Fruit fly (Drosophila melanogaster) whole organism, pupa: ENCODE measurements around the gene Prosbeta3.
A peak's percentile ranks its signal among the peaks of the same experiment; 100 is the strongest.

Source experiments
- CG10348 ChIP-seq: fragments of 200-800 bp; sonication (Bioruptor generic); IDR thresholded peaks from 2 replicates; pipeline ENCODE4 v1.3.6; 2022; ENCODE audit warnings: missing biosample characterization, missing genetic modification characterization
- CG12605 ChIP-seq: fragments of 200-800 bp; sonication (Bioruptor generic); IDR thresholded peaks from 2 replicates; pipeline ENCODE4 v1.3.6; 2022; ENCODE audit warnings: missing biosample characterization, missing genetic modification characterization
- CG13204 ChIP-seq: fragments of 200-800 bp; sonication (Bioruptor generic); optimal IDR thresholded peaks from 2 replicates; lab custom pipeline; 2018; ENCODE audit warnings: missing biosample characterization, mild to moderate bottlenecking, missing genetic modification characterization, moderate library complexity
- CG14655 ChIP-seq: fragments of 200-800 bp; sonication (Bioruptor generic); optimal IDR thresholded peaks from 3 replicates; lab custom pipeline; 2017; ENCODE audit warnings: mild to moderate bottlenecking, missing biosample characterization, missing genetic modification reagents, missing genetic modification characterization
- CG17806 ChIP-seq: fragments of 200-800 bp; sonication (Bioruptor generic); optimal IDR thresholded peaks from 2 replicates; lab custom pipeline; 2018; ENCODE audit warnings: missing biosample characterization, mild to moderate bottlenecking, missing genetic modification characterization, moderate library complexity
- CG4496 ChIP-seq: fragments of 200-800 bp; sonication (Bioruptor generic); IDR thresholded peaks from 3 replicates; pipeline ENCODE4 v1.3.6; 2022; ENCODE audit warnings: missing biosample characterization, missing genetic modification characterization
- CG8159 ChIP-seq: fragments of 200-800 bp; sonication (Bioruptor generic); optimal IDR thresholded peaks from 3 replicates; lab custom pipeline; 2018; ENCODE audit warnings: missing biosample characterization, mild to moderate bottlenecking, missing genetic modification characterization, moderate library complexity
- CG9948 ChIP-seq: fragments of 200-800 bp; sonication (Bioruptor generic); optimal IDR thresholded peaks from 2 replicates; lab custom pipeline; 2018; ENCODE audit warnings: missing biosample characterization, mild to moderate bottlenecking, missing genetic modification characterization, moderate library complexity
- D1 ChIP-seq: fragments of 200-800 bp; sonication (Bioruptor generic); optimal IDR thresholded peaks from 2 replicates; lab custom pipeline; 2018; ENCODE audit warnings: missing biosample characterization, mild to moderate bottlenecking, missing genetic modification characterization, moderate library complexity
- EcR ChIP-seq: fragments of 200-800 bp; sonication (Bioruptor generic); optimal IDR thresholded peaks from 3 replicates; lab custom pipeline; 2019; ENCODE audit warnings: missing biosample characterization, missing genetic modification characterization, mild to moderate bottlenecking, moderate library complexity, missing genetic modification reagents
- Ets98B ChIP-seq: fragments of 200-800 bp; sonication (Bioruptor generic); IDR thresholded peaks from 2 replicates; pipeline ENCODE4 v1.3.6; 2022; ENCODE audit warnings: missing biosample characterization, missing genetic modification characterization
- Snoo ChIP-seq: fragments of 200-800 bp; sonication (Bioruptor generic); optimal IDR thresholded peaks from 3 replicates; lab custom pipeline; 2017; ENCODE audit warnings: missing biosample characterization, mild to moderate bottlenecking, missing genetic modification characterization, inconsistent platforms
- fd96Ca ChIP-seq: fragments of 200-800 bp; sonication (Bioruptor generic); IDR thresholded peaks from 3 replicates; pipeline ENCODE4 v1.3.6; 2022; ENCODE audit warnings: missing biosample characterization, missing genetic modification characterization
- gl ChIP-seq: fragments of 200-800 bp; sonication (Bioruptor generic); optimal IDR thresholded peaks from 2 replicates; lab custom pipeline; 2018; ENCODE audit warnings: missing biosample characterization, mild to moderate bottlenecking, missing genetic modification characterization

DNA sequence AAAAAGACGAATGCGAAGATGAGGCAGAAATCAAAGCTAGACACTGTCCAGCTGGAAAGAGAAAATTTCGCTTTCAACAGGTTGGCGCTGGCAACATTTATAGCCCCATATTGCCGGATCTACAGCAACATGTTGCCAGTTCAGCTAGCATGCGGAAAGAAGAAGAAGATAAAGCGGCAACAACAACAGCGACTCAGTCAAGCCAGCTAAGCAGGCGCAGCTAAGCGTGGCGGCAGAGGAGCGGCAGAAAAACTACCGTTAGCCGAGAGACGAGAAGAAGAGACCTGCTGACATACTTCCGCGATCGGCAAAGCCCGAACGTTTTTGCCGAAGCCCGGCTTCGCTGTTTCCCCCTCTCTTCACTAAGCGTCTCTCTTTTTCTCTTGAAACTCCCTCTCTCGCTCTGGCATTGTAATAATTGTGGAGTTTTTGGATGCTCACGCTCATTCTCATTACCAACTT, 50.6 kb downstream of the Prosbeta3 start:
- TF ChIP-seq CG8159 (tag; lab: Kevin White, UChicago): no peak
- no peak; the same call in 2 of the 3 replicates for TF ChIP-seq fd96Ca
- no peak for TF ChIP-seq gl (tag; lab: Kevin White, UChicago)
- TF ChIP-seq D1 (tag; lab: Kevin White, UChicago): no peak
- no peak for TF ChIP-seq CG14655
- TF ChIP-seq Ets98B (GFP tag; lab: Robert Waterston, UW): peak; percentile 43; the same call in 1 of the 2 replicates
- no peak for TF ChIP-seq Snoo (tag; lab: Kevin White, UChicago)
- peak; percentile 34 for TF ChIP-seq EcR
- TF ChIP-seq CG12605 (GFP tag; lab: Robert Waterston, UW): no peak
- TF ChIP-seq CG4496 (GFP tag; lab: Robert Waterston, UW): peak; percentile 54; the same call in 1 of the 3 replicates
- no peak for TF ChIP-seq CG10348
- no peak for TF ChIP-seq CG9948 (tag; lab: Kevin White, UChicago)
- TF ChIP-seq CG13204 (GFP tag; lab: Kevin White, UChicago): peak; percentile 37
- no peak for TF ChIP-seq CG17806 (tag; lab: Kevin White, UChicago)
